Fruit fly (Drosophila melanogaster) whole organism, wandering third instar larva: ENCODE data around the gene CG16800.

Experiments used
- Abd-B ChIP-seq: fragments of >200 bp; optimal IDR thresholded peaks from 2 replicates; lab custom pipeline; 2017; ENCODE audit warnings: missing biosample characterization, missing genetic modification characterization
- CG32264 ChIP-seq: fragments of 200-800 bp; sonication (Bioruptor generic); optimal IDR thresholded peaks from 2 replicates; lab custom pipeline; 2016; ENCODE audit warnings: missing biosample characterization, missing genetic modification characterization
- CG9705 ChIP-seq: fragments of 200-800 bp; sonication (Bioruptor generic); optimal IDR thresholded peaks from 2 replicates; lab custom pipeline; 2018; ENCODE audit warnings: missing biosample characterization, mild to moderate bottlenecking, missing genetic modification characterization
- CrebA ChIP-seq: fragments of 200-800 bp; sonication (Bioruptor generic); optimal IDR thresholded peaks from 2 replicates; lab custom pipeline; 2016; ENCODE audit warnings: missing biosample characterization, mild to moderate bottlenecking, missing genetic modification characterization, borderline replicate concordance
- Dfd ChIP-seq: fragments of >200 bp; optimal IDR thresholded peaks from 2 replicates; lab custom pipeline; 2017; ENCODE audit warnings: missing biosample characterization, missing genetic modification characterization
- Dif ChIP-seq: fragments of 200-275, 200-300 bp; sonication (Bioruptor generic); optimal IDR thresholded peaks from 2 replicates; lab custom pipeline; 2018; ENCODE audit warnings: missing biosample characterization, missing genetic modification characterization; ENCODE audit not compliant: partially characterized antibody
- GATAd ChIP-seq: sonication (Bioruptor generic); optimal IDR thresholded peaks from 2 replicates; lab custom pipeline; 2016; ENCODE audit warnings: missing biosample characterization, missing genetic modification characterization
- HLH106 ChIP-seq: fragments of 200-800 bp; optimal IDR thresholded peaks from 3 replicates; lab custom pipeline; 2019; ENCODE audit warnings: missing biosample characterization, mild to moderate bottlenecking, missing genetic modification characterization, moderate library complexity
- Hnf4 ChIP-seq: fragments of 200-800 bp; sonication (Bioruptor generic); optimal IDR thresholded peaks from 2 replicates; lab custom pipeline; 2016; ENCODE audit warnings: missing biosample characterization, mild to moderate bottlenecking, missing genetic modification characterization
- Hr78 ChIP-seq: fragments of >200 bp; optimal IDR thresholded peaks from 2 replicates; lab custom pipeline; 2017; ENCODE audit warnings: missing biosample characterization, missing genetic modification characterization
- Hr83 ChIP-seq: fragments of 200-300 bp; sonication (Bioruptor generic); optimal IDR thresholded peaks from 2 replicates; lab custom pipeline; 2016; ENCODE audit warnings: missing biosample characterization, mild to moderate bottlenecking, missing genetic modification characterization, moderate library complexity; ENCODE audit not compliant: poor library complexity, severe bottlenecking
- Myc ChIP-seq: fragments of >200 bp; optimal IDR thresholded peaks from 2 replicates; lab custom pipeline; 2017
- N ChIP-seq: fragments of >200 bp; optimal IDR thresholded peaks from 2 replicates; lab custom pipeline; 2018; ENCODE audit warnings: missing biosample characterization, missing external identifiers, missing genetic modification characterization
- Rel ChIP-seq, 2 experiments: fragments of 200-800 bp; sonication (Bioruptor generic) in 1 of 2; optimal IDR thresholded peaks; 2 replicates in 1 of 2; 3 replicates in 1 of 2; lab custom pipeline; 2016 to 2019; ENCODE audit warnings: mild to moderate bottlenecking in 2 of 2, missing biosample characterization in 2 of 2, missing genetic modification characterization in 2 of 2, moderate library complexity in 1 of 2
- Sp1 ChIP-seq: fragments of 200-800 bp; sonication (Bioruptor generic); optimal IDR thresholded peaks from 3 replicates; lab custom pipeline; 2019; ENCODE audit warnings: missing biosample characterization, mild to moderate bottlenecking, missing genetic modification characterization, moderate library complexity
- Vsx2 ChIP-seq: fragments of 200-300, 225-300 bp; sonication (Bioruptor generic); optimal IDR thresholded peaks from 2 replicates; lab custom pipeline; 2018; ENCODE audit warnings: missing biosample characterization, missing genetic modification characterization; ENCODE audit not compliant: partially characterized antibody
- br ChIP-seq: fragments of 200-800 bp; sonication (Bioruptor generic); optimal IDR thresholded peaks from 2 replicates; lab custom pipeline; 2016; ENCODE audit warnings: missing biosample characterization, missing genetic modification characterization
- brk ChIP-seq: fragments of 200-800 bp; sonication (Bioruptor generic); optimal IDR thresholded peaks from 2 replicates; lab custom pipeline; 2016; ENCODE audit warnings: missing biosample characterization, mild to moderate bottlenecking, missing genetic modification characterization
- dl ChIP-seq, 2 experiments: fragments of 175-275, 200-275 bp in 1 of 2; fragments of 200-275 bp in 1 of 2; sonication (Bioruptor generic); optimal IDR thresholded peaks; lab custom pipeline; 2018; ENCODE audit warnings: mild to moderate bottlenecking in 2 of 2, missing biosample characterization in 2 of 2, missing genetic modification characterization in 2 of 2, moderate library complexity in 2 of 2; ENCODE audit not compliant: partially characterized antibody in 2 of 2, insufficient read depth in 1 of 2
- dmrt93B ChIP-seq: fragments of 200-800 bp; sonication (Bioruptor generic); optimal IDR thresholded peaks from 2 replicates; lab custom pipeline; 2018; ENCODE audit warnings: missing biosample characterization, mild to moderate bottlenecking, missing genetic modification characterization
- dsf ChIP-seq: sonication (Bioruptor generic); optimal IDR thresholded peaks from 2 replicates; lab custom pipeline; 2016; ENCODE audit warnings: missing biosample characterization, missing genetic modification characterization, borderline replicate concordance
- ey ChIP-seq: fragments of 200-800 bp; sonication (Bioruptor generic); optimal IDR thresholded peaks from 2 replicates; lab custom pipeline; 2016; ENCODE audit warnings: missing biosample characterization, missing genetic modification characterization
- foxo ChIP-seq, 2 experiments: fragments of 200-800 bp; sonication (Bioruptor generic); optimal IDR thresholded peaks; 2 replicates in 1 of 2; 3 replicates in 1 of 2; lab custom pipeline; 2016 to 2017; ENCODE audit warnings: missing biosample characterization in 2 of 2, missing genetic modification characterization in 2 of 2
- fru ChIP-seq: fragments of 200-800 bp; sonication (Bioruptor generic); optimal IDR thresholded peaks from 3 replicates; lab custom pipeline; 2016; ENCODE audit warnings: missing biosample characterization, mild to moderate bottlenecking, missing genetic modification characterization
- h ChIP-seq: fragments of 200-800 bp; sonication (Bioruptor generic); optimal IDR thresholded peaks from 3 replicates; lab custom pipeline; 2016; ENCODE audit warnings: missing biosample characterization, mild to moderate bottlenecking, missing genetic modification characterization
- lola ChIP-seq: fragments of >200 bp; optimal IDR thresholded peaks from 2 replicates; lab custom pipeline; 2017; ENCODE audit warnings: missing biosample characterization, missing genetic modification characterization
- pan ChIP-seq: fragments of >200 bp; optimal IDR thresholded peaks from 2 replicates; lab custom pipeline; 2017
- psq ChIP-seq: fragments of 200-800 bp; sonication (Bioruptor generic); optimal IDR thresholded peaks from 3 replicates; lab custom pipeline; 2017; ENCODE audit warnings: missing biosample characterization, mild to moderate bottlenecking, missing genetic modification characterization, moderate library complexity
- rgr ChIP-seq: fragments of 200-800 bp; sonication (Bioruptor generic); optimal IDR thresholded peaks from 3 replicates; lab custom pipeline; 2016; ENCODE audit warnings: missing biosample characterization, mild to moderate bottlenecking, missing genetic modification characterization
- sage ChIP-seq: fragments of 200-800 bp; sonication (Bioruptor generic); optimal IDR thresholded peaks from 2 replicates; lab custom pipeline; 2016; ENCODE audit warnings: missing biosample characterization, mild to moderate bottlenecking, missing genetic modification characterization
- sv ChIP-seq: fragments of 200-800 bp; sonication (Bioruptor generic); optimal IDR thresholded peaks from 3 replicates; lab custom pipeline; 2016; ENCODE audit warnings: missing biosample characterization, missing genetic modification characterization
- usp ChIP-seq: fragments of >200 bp; optimal IDR thresholded peaks from 2 replicates; lab custom pipeline; 2017; ENCODE audit warnings: missing biosample characterization, missing genetic modification characterization
- woc ChIP-seq: sonication (Bioruptor generic); optimal IDR thresholded peaks from 2 replicates; lab custom pipeline; 2016; ENCODE audit warnings: missing biosample characterization, mild to moderate bottlenecking, missing genetic modification characterization

CG16800 gene

DNA sequence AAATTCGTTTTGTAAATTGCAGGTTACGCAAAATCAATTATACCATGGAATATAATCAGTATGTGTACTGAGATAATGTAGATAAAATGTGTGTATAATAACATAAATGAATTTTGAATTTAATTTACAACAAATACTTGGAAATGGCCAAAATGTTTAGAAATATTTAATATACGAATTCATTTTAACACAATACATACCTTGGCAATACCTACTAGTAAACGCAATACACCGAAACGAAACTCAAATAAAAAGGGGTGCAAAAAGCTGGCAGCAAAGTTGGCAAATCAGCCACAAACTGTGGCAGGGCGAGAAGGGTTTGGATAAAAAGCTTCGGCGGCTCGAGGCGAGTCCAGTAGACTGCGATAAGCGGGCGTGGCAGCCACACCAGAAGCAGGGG, at the start of gene CG16800:
Gene CG16800, plus strand, starts transcription at position 301 of the 400 bp plus-strand sequence.
- TF ChIP-seq Abd-B (GFP tag; lab: Kevin White, UChicago) (no peak), GATAd (GFP tag; lab: Kevin White, UChicago) (no peak), Myc (no peak), foxo (GFP tag; optimal IDR thresholded peaks at IDR 0.05; lab: Kevin White, UChicago) (no peak), dsf (GFP tag; lab: Kevin White, UChicago) (no peak), woc (no peak), ey (GFP tag; lab: Kevin White, UChicago) (no peak), usp (GFP tag; lab: Kevin White, UChicago) (no peak), dmrt93B (GFP tag; lab: Kevin White, UChicago) (no peak), Dfd (no peak), CG32264 (GFP tag; lab: Kevin White, UChicago) (no peak), psq (GFP tag; lab: Kevin White, UChicago) (no peak), lola (no peak), Vsx2 (GFP tag; lab: Kevin White, UChicago) (no peak), Hr83 (GFP tag; lab: Kevin White, UChicago) (no peak), dl (GFP tag; optimal IDR thresholded peaks at IDR 0.05; lab: Kevin White, UChicago; ENCODE audit: insufficient read depth in 1 of 2, partially characterized antibody in 2 of 2) (no peak)
- TF ChIP-seq, all 38 proteins: peak for 0

DNA sequence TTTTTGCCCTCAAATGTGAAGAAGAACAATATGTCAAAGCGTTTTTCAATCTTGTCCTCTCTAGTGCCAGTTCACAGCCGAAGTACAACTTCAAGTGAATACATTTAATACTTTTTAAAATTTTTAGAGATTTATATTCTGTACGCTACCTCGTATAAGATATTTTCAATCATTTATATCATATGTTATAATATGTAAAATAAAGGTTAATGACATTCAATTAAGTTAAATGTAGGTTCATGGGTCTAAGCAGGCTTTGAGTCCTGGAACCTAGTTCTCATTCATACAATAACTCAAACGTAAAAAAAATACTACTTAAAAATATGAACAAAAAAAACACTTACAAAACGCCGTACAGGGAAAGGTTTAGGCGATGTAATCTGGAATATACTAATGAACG, 45.6 kb upstream of the CG16800 start, which contains the start of gene ACXA:
Gene ACXA, plus strand, starts transcription at position 301 of the 400 bp plus-strand sequence.
- TF ChIP-seq usp (GFP tag; lab: Kevin White, UChicago) (no peak), Vsx2 (GFP tag; lab: Kevin White, UChicago) (no peak), Dif (GFP tag; lab: Kevin White, UChicago) (no peak), GATAd (GFP tag; lab: Kevin White, UChicago) (no peak)

DNA sequence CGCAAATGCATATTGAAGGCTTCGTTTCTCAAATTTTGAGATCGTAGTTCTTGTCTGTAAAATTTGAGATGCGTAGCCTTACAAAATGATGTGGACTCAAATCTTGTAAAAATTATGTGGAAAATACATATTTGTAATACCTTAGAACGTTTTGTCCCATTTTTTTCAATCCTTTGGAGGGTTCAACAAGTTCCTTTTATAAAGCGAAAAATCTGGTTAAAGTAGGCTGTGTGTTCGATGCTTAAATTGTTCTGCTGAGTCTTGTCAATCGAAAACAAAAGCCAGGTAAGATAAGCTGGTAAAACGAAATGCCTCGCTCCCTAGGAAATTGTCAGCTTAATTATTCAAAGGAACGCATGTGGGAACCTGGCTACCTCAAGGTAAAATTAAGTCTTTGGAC, 41.1 kb upstream of the CG16800 start, which contains the start of gene ACXE:
Gene ACXE, plus strand, starts transcription at position 301 of the 400 bp plus-strand sequence.
- TF ChIP-seq Myc (no peak), usp (GFP tag; lab: Kevin White, UChicago) (no peak), h (GFP tag; lab: Kevin White, UChicago) (no peak)

DNA sequence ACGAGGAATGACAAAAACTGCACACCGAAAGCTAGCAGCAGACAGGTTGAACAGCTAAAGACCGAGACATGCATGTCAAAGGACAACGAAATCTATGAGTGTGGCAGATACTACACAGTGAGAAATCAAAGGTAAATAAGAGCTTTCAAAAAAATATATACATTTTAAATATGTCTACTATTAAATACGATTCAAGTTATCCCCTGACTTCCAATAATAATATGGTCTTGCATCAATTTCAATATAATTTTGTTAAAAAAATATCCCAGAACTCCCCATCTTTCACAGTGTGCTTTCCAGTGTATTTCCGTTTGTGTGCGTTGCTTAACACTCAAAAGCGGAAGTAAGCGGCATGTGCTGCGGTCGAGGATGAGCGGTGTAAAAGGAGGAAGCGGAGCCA, 33.4 kb upstream of the CG16800 start:
- TF ChIP-seq psq (GFP tag; lab: Kevin White, UChicago): no peak
- no peak for TF ChIP-seq usp (GFP tag; lab: Kevin White, UChicago)
- peak; percentile 1 for TF ChIP-seq HLH106

DNA sequence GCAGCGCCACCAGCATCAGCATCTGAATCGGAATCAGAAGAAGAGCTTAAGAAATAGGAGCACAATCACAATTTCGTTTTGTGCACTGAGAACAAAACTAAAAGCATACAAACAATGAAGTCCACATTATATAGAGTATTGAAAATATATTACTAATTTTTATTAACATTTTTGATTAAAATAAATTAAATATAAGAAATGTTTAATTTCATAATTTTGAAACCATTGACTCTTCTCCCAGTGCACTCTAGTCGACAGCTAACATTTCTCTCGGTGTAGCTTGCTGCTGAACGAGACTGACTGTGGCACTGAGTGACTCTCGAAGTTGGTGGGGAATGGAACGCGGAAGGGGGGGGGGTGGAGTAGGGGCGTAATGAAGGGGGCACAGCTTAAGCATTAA, 15.7 kb upstream of the CG16800 start:
- TF ChIP-seq Dif (GFP tag; lab: Kevin White, UChicago): no peak
- TF ChIP-seq Dfd: no peak
- TF ChIP-seq CG9705 (GFP tag; lab: Kevin White, UChicago): no peak
- TF ChIP-seq brk: no peak

DNA sequence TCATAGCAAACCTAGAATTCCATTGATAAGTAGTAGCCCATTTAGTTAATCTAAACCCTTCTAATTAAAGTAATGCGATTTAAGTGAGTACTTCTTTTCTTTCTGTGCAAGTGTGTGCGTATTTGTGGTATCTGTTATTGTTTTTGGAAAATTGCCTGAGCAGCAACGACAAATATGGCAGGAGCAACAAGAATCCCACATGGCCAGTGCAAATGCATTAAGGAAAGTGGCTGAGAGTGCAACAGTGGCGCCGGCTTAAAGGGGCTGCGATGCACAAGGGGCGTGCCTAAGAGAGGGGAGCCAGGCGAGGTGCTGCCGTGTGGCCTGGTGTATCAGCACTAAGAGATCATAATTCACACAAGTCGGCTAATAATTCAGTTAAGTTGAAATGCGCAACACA, 3.2 kb downstream of the CG16800 start:
- TF ChIP-seq h (GFP tag; lab: Kevin White, UChicago): no peak
- TF ChIP-seq Sp1 (GFP tag; lab: Kevin White, UChicago): no peak
- no peak for TF ChIP-seq CrebA (GFP tag; lab: Kevin White, UChicago)
- no peak for TF ChIP-seq dmrt93B (GFP tag; lab: Kevin White, UChicago)
- TF ChIP-seq Vsx2 (GFP tag; lab: Kevin White, UChicago): no peak
- TF ChIP-seq Hr83 (GFP tag; lab: Kevin White, UChicago): no peak
- no peak for TF ChIP-seq sv (GFP tag; lab: Kevin White, UChicago)
- TF ChIP-seq GATAd (GFP tag; lab: Kevin White, UChicago): no peak
- no peak for TF ChIP-seq fru (GFP tag; lab: Kevin White, UChicago)
- no peak for TF ChIP-seq CG9705 (GFP tag; lab: Kevin White, UChicago)

DNA sequence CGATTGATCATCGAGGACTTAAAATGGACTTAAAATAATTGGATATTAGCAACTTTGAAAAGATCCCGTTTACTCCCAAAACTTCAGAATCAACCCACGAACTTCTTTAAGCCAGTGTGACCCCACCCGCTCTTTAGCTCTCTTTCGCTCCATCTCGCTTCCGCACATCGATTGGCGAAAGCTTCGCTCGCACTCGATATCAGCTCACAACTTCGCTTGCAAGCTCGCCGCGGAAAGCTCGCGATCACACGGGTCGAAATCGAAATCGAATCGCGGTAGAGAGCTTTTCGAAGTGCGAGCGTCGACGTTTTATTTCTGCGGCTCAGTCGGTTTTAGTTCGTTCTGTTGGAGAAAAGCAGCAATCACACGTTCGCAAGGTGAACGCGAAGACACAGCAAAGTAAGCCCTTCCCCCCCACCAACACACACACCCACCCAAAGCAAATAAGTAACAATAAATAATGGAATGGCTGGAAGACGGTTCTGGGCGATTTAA, 7.7 kb downstream of the CG16800 start, which contains the start of gene Vha68-2:
Gene Vha68-2, plus strand, starts transcription at position 278 of the 495 bp plus-strand sequence.
- no peak for TF ChIP-seq brk
- TF ChIP-seq woc: peak; percentile 70
- peak; percentile 34 for TF ChIP-seq ey (GFP tag; lab: Kevin White, UChicago)
- TF ChIP-seq Abd-B (GFP tag; lab: Kevin White, UChicago): no peak
- no peak for TF ChIP-seq Vsx2 (GFP tag; lab: Kevin White, UChicago)
- TF ChIP-seq Myc: no peak
- TF ChIP-seq fru (GFP tag; lab: Kevin White, UChicago): peak; percentile 48
- no peak for TF ChIP-seq N (GFP tag; lab: Kevin White, UChicago)
- peak; percentile 84 for TF ChIP-seq rgr (GFP tag; lab: Kevin White, UChicago)
- no peak for TF ChIP-seq Hr78
- TF ChIP-seq br (GFP tag; lab: Kevin White, UChicago): peak; percentile 55
- no peak for TF ChIP-seq sage
- TF ChIP-seq GATAd (GFP tag; lab: Kevin White, UChicago): no peak
- TF ChIP-seq Sp1 (GFP tag; lab: Kevin White, UChicago): peak; percentile 61
- peak; percentile 20 for TF ChIP-seq CrebA (GFP tag; lab: Kevin White, UChicago)
- TF ChIP-seq pan: no peak
- TF ChIP-seq dmrt93B (GFP tag; lab: Kevin White, UChicago): no peak
- peak; percentile 40 for TF ChIP-seq CG9705 (GFP tag; lab: Kevin White, UChicago)
- TF ChIP-seq Dfd: no peak
- TF ChIP-seq Rel (GFP tag; optimal IDR thresholded peaks at IDR 0.05; lab: Kevin White, UChicago): no peak
- TF ChIP-seq Rel (tag; optimal IDR thresholded peaks at IDR 0.05; lab: Kevin White, UChicago): peak; percentile 69
- peak; percentile 45 for TF ChIP-seq Hnf4 (GFP tag; lab: Kevin White, UChicago)
